Fruit fly (Drosophila melanogaster): ENCODE measurements around the gene CG5890.

The CG5890 gene

dm6 chr3R:25831799-25832280 is 24.1 kb upstream of the CG5890 start, which contains the start of the genes Mst57Da and alpha4GT2:
TSS of gene Mst57Da (minus strand) at chr3R:25831899.
TSS of gene alpha4GT2 (plus strand) at chr3R:25832230.
- TF ChIP-seq CG3919 (GFP tag; optimal IDR thresholded peaks at IDR 0.05), result no peak
- TF ChIP-seq Eip75B (GFP tag; optimal IDR thresholded peaks at IDR 0.05), result no peak
- TF ChIP-seq Sox14 (GFP tag; optimal IDR thresholded peaks at IDR 0.05), result no peak
- TF ChIP-seq Hr4 (GFP tag; optimal IDR thresholded peaks at IDR 0.05), result no peak
- no peak for TF ChIP-seq CG6163 (GFP tag; IDR thresholded peaks at IDR 0.05)
- no peak for TF ChIP-seq CG11762 (GFP tag; optimal IDR thresholded peaks at IDR 0.05; ENCODE audit: insufficient read depth)
- TF ChIP-seq Smox (GFP tag; optimal IDR thresholded peaks at IDR 0.05), result no peak
- TF ChIP-seq eg (GFP tag; IDR thresholded peaks at IDR 0.05), result no peak
- TF ChIP-seq Sox102F (GFP tag; optimal IDR thresholded peaks at IDR 0.05), result no peak
- no peak for TF ChIP-seq Blimp-1 (GFP tag; optimal IDR thresholded peaks at IDR 0.05)
- no peak for TF ChIP-seq CG11902 (GFP tag; optimal IDR thresholded peaks at IDR 0.05)
- no peak for TF ChIP-seq fd59A (GFP tag; optimal IDR thresholded peaks at IDR 0.05)
- no peak for TF ChIP-seq Eip78C (GFP tag)
- TF ChIP-seq net (GFP tag; optimal IDR thresholded peaks at IDR 0.05), result no peak
- TF ChIP-seq Met (GFP tag; optimal IDR thresholded peaks at IDR 0.05), result no peak

- no peak for TF ChIP-seq CG10669 (GFP tag; optimal IDR thresholded peaks at IDR 0.05)
- peak; percentile 3 for TF ChIP-seq CG3919 (GFP tag; optimal IDR thresholded peaks at IDR 0.05)
- no peak for TF ChIP-seq CG6854 (GFP tag; optimal IDR thresholded peaks at IDR 0.05)
- TF ChIP-seq CG3032 (tag; optimal IDR thresholded peaks at IDR 0.05), result no peak
- TF ChIP-seq eg (GFP tag; IDR thresholded peaks at IDR 0.05), result no peak
- TF ChIP-seq dac (GFP tag; optimal IDR thresholded peaks at IDR 0.05), result no peak
- TF ChIP-seq Ets21C (GFP tag; optimal IDR thresholded peaks at IDR 0.05), result no peak
- TF ChIP-seq Sox102F (GFP tag; optimal IDR thresholded peaks at IDR 0.05), result no peak
- TF ChIP-seq spab (GFP tag; optimal IDR thresholded peaks at IDR 0.05), result no peak
- no peak for TF ChIP-seq CG1621 (tag; optimal IDR thresholded peaks at IDR 0.05)
- no peak for TF ChIP-seq CG32006 (GFP tag; optimal IDR thresholded peaks at IDR 0.05)
- no peak for TF ChIP-seq svp (GFP tag)
- TF ChIP-seq Hr38 (GFP tag; optimal IDR thresholded peaks at IDR 0.05), result no peak
- TF ChIP-seq CG9139 (GFP tag; optimal IDR thresholded peaks at IDR 0.05), result no peak
- peak; percentile 25 for TF ChIP-seq lz (GFP tag; optimal IDR thresholded peaks at IDR 0.05)
- TF ChIP-seq net (GFP tag; optimal IDR thresholded peaks at IDR 0.05), result no peak
- peak; percentile 24 for TF ChIP-seq Hr39 (GFP tag; optimal IDR thresholded peaks at IDR 0.05)
- TF ChIP-seq Eip93F (GFP tag; optimal IDR thresholded peaks at IDR 0.05), result no peak
- TF ChIP-seq achi (GFP tag; optimal IDR thresholded peaks at IDR 0.05), result no peak
- no peak for TF ChIP-seq CG11762 (GFP tag; optimal IDR thresholded peaks at IDR 0.05; ENCODE audit: insufficient read depth)
- TF ChIP-seq Blimp-1 (GFP tag; optimal IDR thresholded peaks at IDR 0.05), result no peak
- no peak for TF ChIP-seq Sox15 (GFP tag; optimal IDR thresholded peaks at IDR 0.05)
- peak; percentile 33 for TF ChIP-seq cyc (GFP tag; optimal IDR thresholded peaks at IDR 0.05)
- peak; percentile 8 for TF ChIP-seq CG31627 (GFP tag; optimal IDR thresholded peaks at IDR 0.05)
- no peak for TF ChIP-seq CG10631 (GFP tag; optimal IDR thresholded peaks at IDR 0.05)
- TF ChIP-seq Gug (GFP tag; IDR thresholded peaks at IDR 0.05), result no peak
- TF ChIP-seq CG16779 (tag; optimal IDR thresholded peaks at IDR 0.05), result no peak
- TF ChIP-seq dsx (GFP tag; optimal IDR thresholded peaks at IDR 0.05; ENCODE audit: poor library complexity, severe bottlenecking), result no peak
- no peak for TF ChIP-seq pdm3 (GFP tag; optimal IDR thresholded peaks at IDR 0.05)
- no peak for TF ChIP-seq CG11902 (GFP tag; optimal IDR thresholded peaks at IDR 0.05)
- no peak for TF ChIP-seq CG7368 (GFP tag; optimal IDR thresholded peaks at IDR 0.05)
- TF ChIP-seq vri (GFP tag; optimal IDR thresholded peaks at IDR 0.05), result no peak
- TF ChIP-seq esn (GFP tag; optimal IDR thresholded peaks at IDR 0.05), result no peak
These were observed 4.7 kb upstream of the CG5890 start, which contains the start of the genes CG14545 and CG5886 for dm6 chr3R:25851224-25851682. TSS of gene CG14545 (minus strand) at chr3R:25851291. TSS of gene CG5886 (plus strand) at chr3R:25851632.

Data from whole organism, prepupa.